Worm (Caenorhabditis elegans) whole organism, late embryonic: ENCODE data around the gene T22G5.3.

Experiments
- ahr-1 ChIP-seq: sonication (generic microtip); optimal IDR thresholded peaks from 2 replicates; lab custom pipeline; 2016; ENCODE audit warnings: missing genetic modification characterization, missing compliant biosample characterization
- ama-1 ChIP-seq: fragments of 150-350 bp; optimal IDR thresholded peaks from 2 replicates; lab custom pipeline; 2014
- che-1 ChIP-seq: sonication (generic microtip); optimal IDR thresholded peaks from 2 replicates; lab custom pipeline; 2016; ENCODE audit warnings: mild to moderate bottlenecking, missing genetic modification characterization, missing compliant biosample characterization
- dve-1 ChIP-seq: sonication (generic microtip); optimal IDR thresholded peaks from 2 replicates; lab custom pipeline; 2017; ENCODE audit warnings: antibody characterized with exemption, mild to moderate bottlenecking, missing genetic modification characterization, missing compliant biosample characterization
- ets-4 ChIP-seq: sonication (generic microtip); optimal IDR thresholded peaks from 2 replicates; lab custom pipeline; 2016; ENCODE audit warnings: missing genetic modification characterization, missing compliant biosample characterization
- eyg-1 ChIP-seq: sonication (generic microtip); optimal IDR thresholded peaks from 2 replicates; lab custom pipeline; 2016; ENCODE audit warnings: missing genotype, missing genetic modification characterization, missing compliant biosample characterization
- gmeb-2 ChIP-seq: sonication (generic microtip); optimal IDR thresholded peaks from 2 replicates; lab custom pipeline; 2016; ENCODE audit warnings: missing genetic modification characterization, inconsistent platforms, missing compliant biosample characterization
- lin-11 ChIP-seq: fragments of 200-800 bp; sonication (Bioruptor generic); optimal IDR thresholded peaks from 2 replicates; lab custom pipeline; 2018; ENCODE audit warnings: mild to moderate bottlenecking, missing genetic modification characterization, missing compliant biosample characterization
- nhr-11 ChIP-seq: fragments of 150-350 bp; optimal IDR thresholded peaks from 2 replicates; lab custom pipeline; 2014; ENCODE audit warnings: missing biosample characterization, missing genetic modification characterization
- pqm-1 ChIP-seq: sonication (generic microtip); optimal IDR thresholded peaks from 2 replicates; lab custom pipeline; 2016; ENCODE audit warnings: missing genetic modification characterization, missing compliant biosample characterization
- sox-4 ChIP-seq: sonication (generic microtip); optimal IDR thresholded peaks from 2 replicates; lab custom pipeline; 2017; ENCODE audit warnings: mild to moderate bottlenecking, missing genetic modification characterization, inconsistent platforms, missing compliant biosample characterization
- ttx-3 ChIP-seq: sonication (generic microtip); optimal IDR thresholded peaks from 2 replicates; lab custom pipeline; 2016; ENCODE audit warnings: missing genetic modification reagents, missing genetic modification characterization, missing compliant biosample characterization
- unc-86 ChIP-seq: sonication (generic microtip); optimal IDR thresholded peaks from 2 replicates; lab custom pipeline; 2016; ENCODE audit warnings: missing genetic modification characterization, missing compliant biosample characterization

DNA sequence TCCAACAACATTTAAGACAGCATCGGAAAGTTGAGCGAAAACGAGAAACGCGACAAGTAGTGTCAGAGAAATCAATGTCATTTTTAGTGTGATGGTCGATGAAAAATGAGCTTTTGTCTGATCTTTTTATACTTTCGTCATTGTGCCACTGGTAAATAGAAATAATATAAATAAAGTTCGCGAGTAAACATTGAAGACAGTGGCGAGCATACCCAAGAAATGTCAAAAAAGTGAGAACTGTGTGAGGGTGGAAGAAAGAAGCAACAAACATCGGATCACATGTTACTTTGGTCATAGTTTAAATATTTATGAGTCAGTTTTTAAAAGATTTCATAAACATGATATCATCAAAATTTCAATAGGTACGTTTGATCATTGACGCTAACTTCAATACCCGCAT is 26.4 kb upstream of the T22G5.3 start, which contains the start of gene ttr-21:
- TF ChIP-seq ahr-1 = no peak
- no peak for TF ChIP-seq ama-1 (lab: Kevin White, UChicago)
- no peak for TF ChIP-seq gmeb-2
- TF ChIP-seq eyg-1 (tag; lab: Kevin White, UChicago) = no peak
- TF ChIP-seq lin-11 (tag; lab: Kevin White, UChicago) = no peak
- no peak for TF ChIP-seq dve-1 (tag; lab: Kevin White, UChicago)
- no peak for TF ChIP-seq ttx-3
- TF ChIP-seq nhr-11 = no peak
- no peak for TF ChIP-seq sox-4
- no peak for TF ChIP-seq che-1 (tag; lab: Kevin White, UChicago)
- TF ChIP-seq unc-86 (tag; lab: Kevin White, UChicago) = no peak
- TF ChIP-seq ets-4 (tag; lab: Kevin White, UChicago) = no peak
- no peak for TF ChIP-seq pqm-1
